Fruit fly (Drosophila melanogaster) whole organism, embryonic: Measurements from ENCODE around the gene CG17803.
A peak's percentile ranks its signal among the peaks of the same experiment; 100 is the strongest.

Experiments used
- Antp ChIP-seq: fragments of 200-800 bp; sonication (Bioruptor generic); optimal IDR thresholded peaks from 3 replicates; lab custom pipeline; 2016; ENCODE audit warnings: missing biosample characterization, missing genetic modification characterization
- Atf-2 ChIP-seq: fragments of 200-800 bp; sonication (Bioruptor generic); optimal IDR thresholded peaks from 2 replicates; lab custom pipeline; 2016; ENCODE audit warnings: missing biosample characterization, missing genetic modification characterization
- CG10321 ChIP-seq: fragments of 200-800 bp; sonication (Bioruptor generic); IDR thresholded peaks from 2 replicates; pipeline ENCODE4 v1.3.6; 2022; ENCODE audit warnings: missing biosample characterization, missing genetic modification characterization
- CG10654 ChIP-seq: fragments of 200-800 bp; sonication (Bioruptor generic); optimal IDR thresholded peaks from 2 replicates; lab custom pipeline; 2016; ENCODE audit warnings: missing biosample characterization, missing genetic modification characterization
- CG11085 ChIP-seq: fragments of 200-800 bp; sonication (Bioruptor generic); IDR thresholded peaks from 2 replicates; pipeline ENCODE4 v1.3.6; 2022; ENCODE audit warnings: missing biosample characterization, missing genetic modification characterization
- CG13775 ChIP-seq: fragments of 200-800 bp; sonication (Bioruptor generic); optimal IDR thresholded peaks from 3 replicates; lab custom pipeline; 2017; ENCODE audit warnings: missing biosample characterization, mild to moderate bottlenecking, missing genetic modification characterization
- CG1603 ChIP-seq: fragments of 200-800 bp; sonication (Bioruptor generic); optimal IDR thresholded peaks from 2 replicates; lab custom pipeline; 2019; ENCODE audit warnings: missing biosample characterization, mild to moderate bottlenecking, missing genetic modification characterization, moderate library complexity
- CG1647 ChIP-seq: fragments of 200-800 bp; sonication (Bioruptor generic); optimal IDR thresholded peaks from 3 replicates; lab custom pipeline; 2016; ENCODE audit warnings: missing biosample characterization, missing genetic modification characterization
- CG17361 ChIP-seq: fragments of 200-800 bp; sonication (Bioruptor generic); IDR thresholded peaks from 3 replicates; pipeline ENCODE4 v1.3.6; 2022; ENCODE audit warnings: missing biosample characterization, missing genetic modification characterization
- CG17829 ChIP-seq: fragments of 200-800 bp; optimal IDR thresholded peaks from 2 replicates; lab custom pipeline; 2019; ENCODE audit warnings: missing biosample characterization, mild to moderate bottlenecking, missing genetic modification characterization, moderate library complexity
- CG2678 ChIP-seq: fragments of 200-800 bp; sonication (Bioruptor generic); optimal IDR thresholded peaks from 3 replicates; lab custom pipeline; 2019; ENCODE audit warnings: missing biosample characterization, mild to moderate bottlenecking, missing genetic modification characterization, moderate library complexity
- CG2712 ChIP-seq: fragments of 200-800 bp; optimal IDR thresholded peaks from 3 replicates; lab custom pipeline; 2019; ENCODE audit warnings: missing biosample characterization, mild to moderate bottlenecking, missing genetic modification characterization, moderate library complexity
- CG31441 ChIP-seq: fragments of 200-800 bp; sonication (Bioruptor generic); IDR thresholded peaks from 2 replicates; pipeline ENCODE4 v1.3.6; 2022; ENCODE audit warnings: missing biosample characterization, missing genetic modification characterization
- CG4424 ChIP-seq: fragments of 200-800 bp; sonication (Bioruptor generic); optimal IDR thresholded peaks from 3 replicates; lab custom pipeline; 2016; ENCODE audit warnings: missing biosample characterization, missing genetic modification characterization
- CG4617 ChIP-seq: fragments of 200-800 bp; sonication (Bioruptor generic); optimal IDR thresholded peaks from 3 replicates; lab custom pipeline; 2016; ENCODE audit warnings: missing biosample characterization, missing genetic modification characterization, borderline replicate concordance
- CG6272 ChIP-seq: fragments of 200-800 bp; sonication (Bioruptor generic); IDR thresholded peaks from 2 replicates; pipeline ENCODE4 v1.3.6; 2022; ENCODE audit warnings: missing biosample characterization, missing genetic modification characterization
- CG6689 ChIP-seq: fragments of 200-800 bp; sonication (Bioruptor generic); IDR thresholded peaks from 2 replicates; pipeline ENCODE4 v1.3.6; 2022; ENCODE audit warnings: missing biosample characterization, missing genetic modification characterization
- CG7745 ChIP-seq: fragments of 200-800 bp; sonication (Bioruptor generic); optimal IDR thresholded peaks from 2 replicates; lab custom pipeline; 2018; ENCODE audit warnings: missing biosample characterization, mild to moderate bottlenecking, missing genetic modification characterization, moderate library complexity
- CG8924 ChIP-seq: fragments of 200-800 bp; optimal IDR thresholded peaks from 3 replicates; lab custom pipeline; 2019; ENCODE audit warnings: missing biosample characterization, mild to moderate bottlenecking, missing genetic modification characterization, moderate library complexity
- CoRest ChIP-seq: fragments of 200-800 bp; sonication (Bioruptor generic); optimal IDR thresholded peaks from 3 replicates; lab custom pipeline; 2018; ENCODE audit warnings: missing biosample characterization, mild to moderate bottlenecking, missing genetic modification characterization, moderate library complexity
- D19B ChIP-seq: fragments of 200-800 bp; sonication (Bioruptor generic); optimal IDR thresholded peaks from 2 replicates; lab custom pipeline; 2017; ENCODE audit warnings: missing biosample characterization, mild to moderate bottlenecking, missing genetic modification characterization
- GATAe ChIP-seq: fragments of 200-800 bp; sonication (Bioruptor generic); conservative IDR thresholded peaks from 2 replicates; pipeline ENCODE4 v1.3.6; 2022; ENCODE audit warnings: missing biosample characterization, missing genetic modification characterization
- Meics ChIP-seq: fragments of 200-800 bp; sonication (Bioruptor generic); optimal IDR thresholded peaks from 2 replicates; lab custom pipeline; 2017; ENCODE audit warnings: missing biosample characterization, mild to moderate bottlenecking, missing genetic modification characterization
- Mrtf ChIP-seq: fragments of 200-800 bp; sonication (Bioruptor generic); IDR thresholded peaks from 3 replicates; pipeline ENCODE4 v1.3.6; 2022; ENCODE audit warnings: missing biosample characterization, missing genetic modification characterization
- Nf-YB ChIP-seq: fragments of 200-800 bp; sonication (Bioruptor generic); optimal IDR thresholded peaks from 3 replicates; lab custom pipeline; 2019; ENCODE audit warnings: missing biosample characterization, mild to moderate bottlenecking, missing genetic modification characterization, moderate library complexity
- Opbp ChIP-seq: fragments of 200-800 bp; sonication (Bioruptor generic); IDR thresholded peaks from 3 replicates; pipeline ENCODE4 v1.3.6; 2022; ENCODE audit warnings: missing biosample characterization, missing genetic modification characterization; ENCODE audit not compliant: partially characterized antibody
- Side ChIP-seq: fragments of 200-800 bp; sonication (Bioruptor generic); optimal IDR thresholded peaks from 2 replicates; lab custom pipeline; 2016; ENCODE audit warnings: missing biosample characterization, missing genetic modification characterization
- Spps ChIP-seq: fragments of 200-800 bp; sonication (Bioruptor generic); optimal IDR thresholded peaks from 2 replicates; lab custom pipeline; 2018; ENCODE audit warnings: missing biosample characterization, mild to moderate bottlenecking, missing genetic modification characterization
- Stat92E ChIP-seq, 3 experiments: fragments of >200 bp in 2 of 3; fragments of 200-800 bp in 1 of 3; sonication (Bioruptor generic) in 1 of 3; optimal IDR thresholded peaks; 2 replicates each; lab custom pipeline; 2017 to 2019; ENCODE audit warnings: missing biosample characterization in 3 of 3, missing genetic modification characterization in 3 of 3, mild to moderate bottlenecking in 1 of 3, moderate library complexity in 1 of 3
- Taf1 ChIP-seq: fragments of 200-800 bp; sonication (Bioruptor generic); IDR thresholded peaks from 2 replicates; pipeline ENCODE4 v1.3.6; 2022; ENCODE audit warnings: missing biosample characterization, missing genetic modification characterization
- ato ChIP-seq: fragments of 200-800 bp; sonication (Bioruptor generic); IDR thresholded peaks from 2 replicates; pipeline ENCODE4 v1.3.6; 2022; ENCODE audit warnings: missing biosample characterization, missing genetic modification characterization; ENCODE audit not compliant: partially characterized antibody
- bigmax ChIP-seq: fragments of 200-800 bp; sonication (Bioruptor generic); optimal IDR thresholded peaks from 2 replicates; lab custom pipeline; 2018; ENCODE audit warnings: missing biosample characterization, mild to moderate bottlenecking, missing genetic modification characterization
- bsh ChIP-seq, 2 experiments: fragments of 200-800 bp; sonication (Bioruptor generic); optimal IDR thresholded peaks; 2 replicates each; lab custom pipeline; 2017 to 2018; ENCODE audit warnings: mild to moderate bottlenecking in 2 of 2, missing biosample characterization in 2 of 2, missing genetic modification characterization in 2 of 2, moderate library complexity in 1 of 2
- btn ChIP-seq: fragments of 200-800 bp; sonication (Bioruptor generic); optimal IDR thresholded peaks from 2 replicates; lab custom pipeline; 2016; ENCODE audit warnings: missing biosample characterization, missing genetic modification characterization
- ci ChIP-seq: fragments of 200-800 bp; sonication (Bioruptor generic); IDR thresholded peaks from 3 replicates; pipeline ENCODE4 v1.3.6; 2022; ENCODE audit warnings: missing biosample characterization, missing genetic modification characterization
- dan ChIP-seq: fragments of 200-800 bp; sonication (Bioruptor generic); IDR thresholded peaks from 2 replicates; pipeline ENCODE4 v1.3.6; 2022; ENCODE audit warnings: missing biosample characterization, missing genetic modification characterization
- exex ChIP-seq: fragments of 200-800 bp; sonication (Bioruptor generic); optimal IDR thresholded peaks from 4 replicates; lab custom pipeline; 2018; ENCODE audit warnings: missing biosample characterization, mild to moderate bottlenecking, missing genetic modification characterization, moderate library complexity
- gcm2 ChIP-seq: fragments of 200-800 bp; sonication (Bioruptor generic); optimal IDR thresholded peaks from 2 replicates; lab custom pipeline; 2016; ENCODE audit warnings: missing biosample characterization, missing genetic modification characterization
- grau ChIP-seq: fragments of 200-800 bp; optimal IDR thresholded peaks from 3 replicates; lab custom pipeline; 2019; ENCODE audit warnings: missing biosample characterization, mild to moderate bottlenecking, missing genetic modification characterization, moderate library complexity
- ham ChIP-seq: fragments of 200-800 bp; sonication (Bioruptor generic); IDR thresholded peaks from 2 replicates; pipeline ENCODE4 v1.3.6; 2022; ENCODE audit warnings: missing biosample characterization, missing genetic modification characterization
- hkb ChIP-seq, 2 experiments: fragments of 200-800 bp in 1 of 2; fragments of >200 bp in 1 of 2; sonication (Bioruptor generic) in 1 of 2; IDR thresholded peaks in 1 of 2; optimal IDR thresholded peaks in 1 of 2; 2 replicates each; pipeline versions ENCODE4 v1.3.6 to Lab custom; 2017 to 2022; ENCODE audit warnings: missing biosample characterization in 1 of 2, missing genetic modification characterization in 1 of 2
- kah ChIP-seq: fragments of 200-800 bp; sonication (Bioruptor generic); optimal IDR thresholded peaks from 2 replicates; lab custom pipeline; 2018; ENCODE audit warnings: missing biosample characterization, mild to moderate bottlenecking, missing genetic modification characterization
- lov ChIP-seq, 2 experiments: fragments of 200-800 bp in 1 of 2; fragments of >200 bp in 1 of 2; sonication (Bioruptor generic) in 1 of 2; IDR thresholded peaks in 1 of 2; optimal IDR thresholded peaks in 1 of 2; 2 replicates in 1 of 2; 3 replicates in 1 of 2; pipeline versions ENCODE4 v1.3.6 to Lab custom; 2017 to 2022; ENCODE audit warnings: missing biosample characterization in 1 of 2, missing genetic modification characterization in 1 of 2
- oc ChIP-seq: fragments of 200-800 bp; sonication (Bioruptor generic); optimal IDR thresholded peaks from 2 replicates; lab custom pipeline; 2018; ENCODE audit warnings: missing biosample characterization, mild to moderate bottlenecking, missing genetic modification characterization, moderate library complexity
- pho ChIP-seq: fragments of 200-800 bp; sonication (Bioruptor generic); optimal IDR thresholded peaks from 2 replicates; lab custom pipeline; 2016; ENCODE audit warnings: missing biosample characterization, missing genetic modification characterization
- row ChIP-seq: fragments of 200-800 bp; sonication (Bioruptor generic); IDR thresholded peaks from 3 replicates; pipeline ENCODE4 v1.3.6; 2022; ENCODE audit warnings: missing biosample characterization, missing genetic modification characterization
- sens ChIP-seq: fragments of 200-800 bp; sonication (Bioruptor generic); peaks from one replicate; lab custom pipeline; 2016; ENCODE audit warnings: missing biosample characterization, missing genetic modification characterization
- tup ChIP-seq: fragments of 200-800 bp; sonication (Bioruptor generic); optimal IDR thresholded peaks from 2 replicates; lab custom pipeline; 2016; ENCODE audit warnings: missing biosample characterization, mild to moderate bottlenecking, missing genetic modification characterization, moderate library complexity
- usp ChIP-seq: fragments of >200 bp; optimal IDR thresholded peaks from 2 replicates; lab custom pipeline; 2017; ENCODE audit warnings: missing biosample characterization, missing genetic modification characterization

The CG17803 gene

DNA sequence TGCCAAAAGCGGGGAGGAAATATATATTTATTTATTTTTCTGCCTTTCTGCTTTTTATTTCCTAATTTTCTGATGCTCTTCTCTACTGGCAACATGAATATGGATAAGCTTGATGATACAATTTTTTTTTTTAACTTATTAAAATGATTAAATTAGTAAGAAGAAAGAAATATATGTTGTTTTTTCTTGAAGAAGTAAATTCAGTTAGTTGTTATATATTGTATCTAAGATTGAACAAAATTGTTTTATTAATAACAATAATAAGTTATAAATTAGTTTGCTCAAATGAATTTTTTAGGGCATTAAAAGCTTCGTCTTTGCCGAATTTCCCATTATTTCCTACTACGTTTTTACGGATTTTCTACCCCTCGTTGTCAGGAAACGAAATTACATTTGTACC lies 29.2 kb upstream of the CG17803 start (continued):
- no peak for TF ChIP-seq Nf-YB (GFP tag; lab: Kevin White, UChicago)
- TF ChIP-seq CG8924 (tag; lab: Kevin White, UChicago) = peak; percentile 3
- TF ChIP-seq lov (optimal IDR thresholded peaks at IDR 0.05; lab: Kevin White, UChicago) = no peak
- no peak for TF ChIP-seq lov (GFP tag; IDR thresholded peaks at IDR 0.05; lab: Robert Waterston, UW)
- TF ChIP-seq Spps (tag; lab: Kevin White, UChicago) = no peak
- TF ChIP-seq CG2678 (tag; lab: Kevin White, UChicago) = peak; percentile 32
- TF ChIP-seq bsh (GFP tag; optimal IDR thresholded peaks at IDR 0.05; lab: Kevin White, UChicago) = no peak
- no peak for TF ChIP-seq hkb (optimal IDR thresholded peaks at IDR 0.05; lab: Kevin White, UChicago)
- TF ChIP-seq hkb (GFP tag; IDR thresholded peaks at IDR 0.05; lab: Robert Waterston, UW) = no peak
- TF ChIP-seq kah (GFP tag; lab: Kevin White, UChicago) = no peak
- no peak for TF ChIP-seq CG17829 (tag; lab: Kevin White, UChicago)
- TF ChIP-seq Atf-2 (GFP tag; lab: Kevin White, UChicago) = no peak
- peak; percentile 13; the same call in 1 of the 3 replicates for TF ChIP-seq row (GFP tag; lab: Robert Waterston, UW)
- peak; percentile 24 for TF ChIP-seq grau (tag; lab: Kevin White, UChicago)
- TF ChIP-seq CG2712 (tag; lab: Kevin White, UChicago) = peak; percentile 5
- TF ChIP-seq CG6689 (GFP tag; lab: Robert Waterston, UW) = no peak
- peak; percentile 34; the same call in 1 of the 2 replicates for TF ChIP-seq CG31441
- TF ChIP-seq CG4424 (GFP tag; lab: Kevin White, UChicago) = no peak
- no peak for TF ChIP-seq CG6272 (GFP tag; lab: Robert Waterston, UW)
- TF ChIP-seq dan (GFP tag; lab: Robert Waterston, UW) = no peak
- TF ChIP-seq CoRest (tag; lab: Kevin White, UChicago) = peak; percentile 11

dm6 chr3R:17828653-17829052 lies 27.3 kb upstream of the CG17803 start:
- TF ChIP-seq ato = no peak
- TF ChIP-seq CG1647 (GFP tag; lab: Kevin White, UChicago) = no peak
- no peak for TF ChIP-seq CG10654 (GFP tag; lab: Kevin White, UChicago)
- no peak for TF ChIP-seq Taf1 (GFP tag; lab: Robert Waterston, UW)
- TF ChIP-seq CG10321 = no peak
- no peak for TF ChIP-seq gcm2 (GFP tag; lab: Kevin White, UChicago)
- no peak for TF ChIP-seq CG6689 (GFP tag; lab: Robert Waterston, UW)
- no peak for TF ChIP-seq CG17361 (GFP tag; lab: Robert Waterston, UW)
- no peak for TF ChIP-seq Stat92E (GFP tag; optimal IDR thresholded peaks at IDR 0.05; lab: Kevin White, UChicago)
- TF ChIP-seq Antp (GFP tag; lab: Kevin White, UChicago) = no peak
- TF ChIP-seq exex (tag; lab: Kevin White, UChicago) = no peak
- no peak; the same call in 1 of the 2 replicates for TF ChIP-seq GATAe (GFP tag; lab: Robert Waterston, UW)
- no peak for TF ChIP-seq CG7745 (tag; lab: Kevin White, UChicago)
- TF ChIP-seq Opbp = no peak
- TF ChIP-seq sens (GFP tag; lab: Kevin White, UChicago) = peak; percentile 74
- TF ChIP-seq oc (tag; lab: Kevin White, UChicago) = no peak
- no peak for TF ChIP-seq Mrtf
- TF ChIP-seq CG1603 = peak; percentile 46
- TF ChIP-seq ci (GFP tag; lab: Robert Waterston, UW) = peak; percentile 72; the same call in 2 of the 3 replicates
- no peak for TF ChIP-seq CG4617 (GFP tag; lab: Kevin White, UChicago)
- TF ChIP-seq CG11085 = no peak
- TF ChIP-seq pho = no peak
- TF ChIP-seq D19B = no peak
- TF ChIP-seq tup (GFP tag; lab: Kevin White, UChicago) = no peak
- TF ChIP-seq CG13775 (GFP tag; lab: Kevin White, UChicago) = no peak
- TF ChIP-seq bigmax (GFP tag; lab: Kevin White, UChicago) = no peak
- no peak for TF ChIP-seq ham (GFP tag; lab: Robert Waterston, UW)
- no peak for TF ChIP-seq btn (GFP tag; lab: Kevin White, UChicago)
- peak; percentile 30 for TF ChIP-seq Side (GFP tag; lab: Kevin White, UChicago)
- no peak for TF ChIP-seq Meics (GFP tag; lab: Kevin White, UChicago)
- no peak for TF ChIP-seq usp
